Fruit fly (Drosophila melanogaster) whole organism, embryonic: ENCODE results near the gene Rchy1.
A peak's percentile ranks its signal among the peaks of the same experiment; 100 is the strongest.

Experiments
- Abd-B ChIP-seq: fragments of 200-800 bp; sonication (Bioruptor generic); optimal IDR thresholded peaks from 2 replicates; lab custom pipeline; 2018; ENCODE audit warnings: missing biosample characterization, mild to moderate bottlenecking, missing genetic modification characterization, moderate library complexity
- Aef1 ChIP-seq: fragments of 200-800 bp; sonication (Bioruptor generic); IDR thresholded peaks from 3 replicates; pipeline ENCODE4 v1.3.6; 2022; ENCODE audit warnings: missing biosample characterization, missing genetic modification characterization
- B-H2 ChIP-seq: fragments of 200-800 bp; sonication (Bioruptor generic); optimal IDR thresholded peaks from 2 replicates; lab custom pipeline; 2018; ENCODE audit warnings: missing biosample characterization, mild to moderate bottlenecking, missing genetic modification characterization
- BtbVII ChIP-seq: fragments of 200-800 bp; sonication (Bioruptor generic); optimal IDR thresholded peaks from 3 replicates; lab custom pipeline; 2017; ENCODE audit warnings: missing biosample characterization, mild to moderate bottlenecking, missing genetic modification characterization
- CG10366 ChIP-seq: fragments of 200-800 bp; sonication (Bioruptor generic); IDR thresholded peaks from 2 replicates; pipeline ENCODE4 v1.3.6; 2022; ENCODE audit warnings: missing biosample characterization, missing genetic modification characterization
- CG10431 ChIP-seq: fragments of 200-800 bp; sonication (Bioruptor generic); optimal IDR thresholded peaks from 3 replicates; lab custom pipeline; 2018; ENCODE audit warnings: missing biosample characterization, mild to moderate bottlenecking, missing genetic modification characterization
- CG12659 ChIP-seq: fragments of 200-800 bp; sonication (Bioruptor generic); optimal IDR thresholded peaks from 3 replicates; lab custom pipeline; 2017; ENCODE audit warnings: mild to moderate bottlenecking, missing biosample characterization, missing genetic modification reagents, missing genetic modification characterization
- CG12744 ChIP-seq: fragments of 200-800 bp; sonication (Bioruptor generic); optimal IDR thresholded peaks from 2 replicates; lab custom pipeline; 2016; ENCODE audit warnings: missing biosample characterization, missing genetic modification characterization
- CG14014 ChIP-seq: fragments of 200-800 bp; sonication (Bioruptor generic); IDR thresholded peaks from 2 replicates; pipeline ENCODE4 v1.3.6; 2022; ENCODE audit warnings: missing biosample characterization, missing genetic modification characterization
- CG15073 ChIP-seq: fragments of 200-800 bp; sonication (Bioruptor generic); optimal IDR thresholded peaks from 2 replicates; lab custom pipeline; 2016; ENCODE audit warnings: missing biosample characterization, missing genetic modification characterization
- CG15696 ChIP-seq: fragments of 200-800 bp; sonication (Bioruptor generic); optimal IDR thresholded peaks from 2 replicates; lab custom pipeline; 2019; ENCODE audit warnings: missing biosample characterization, mild to moderate bottlenecking, missing genetic modification characterization, moderate library complexity
- CG17802 ChIP-seq: fragments of 200-800 bp; sonication (Bioruptor generic); optimal IDR thresholded peaks from 2 replicates; lab custom pipeline; 2018; ENCODE audit warnings: missing biosample characterization, mild to moderate bottlenecking, missing genetic modification characterization, moderate library complexity
- CG1792 ChIP-seq: fragments of 200-800 bp; sonication (Bioruptor generic); optimal IDR thresholded peaks from 2 replicates; lab custom pipeline; 2016; ENCODE audit warnings: missing biosample characterization, missing genetic modification characterization
- CG1832 ChIP-seq: fragments of 200-800 bp; sonication (Bioruptor generic); optimal IDR thresholded peaks from 2 replicates; lab custom pipeline; 2017; ENCODE audit warnings: missing biosample characterization, mild to moderate bottlenecking, missing genetic modification characterization, inconsistent platforms
- CG18599 ChIP-seq: fragments of 200-800 bp; sonication (Bioruptor generic); optimal IDR thresholded peaks from 3 replicates; lab custom pipeline; 2017; ENCODE audit warnings: missing biosample characterization, missing genetic modification characterization, mild to moderate bottlenecking, moderate library complexity, missing genetic modification reagents
- CG2120 ChIP-seq: fragments of 200-800 bp; sonication (Bioruptor generic); optimal IDR thresholded peaks from 3 replicates; lab custom pipeline; 2016; ENCODE audit warnings: missing biosample characterization, missing genetic modification characterization
- CG3726 ChIP-seq: fragments of 200-800 bp; sonication (Bioruptor generic); IDR thresholded peaks from 3 replicates; pipeline ENCODE4, ENCODE4 v1.3.6; 2022; ENCODE audit warnings: missing biosample characterization, missing genetic modification characterization
- CG4424 ChIP-seq: fragments of 200-800 bp; sonication (Bioruptor generic); optimal IDR thresholded peaks from 3 replicates; lab custom pipeline; 2016; ENCODE audit warnings: missing biosample characterization, missing genetic modification characterization
- CG6683 ChIP-seq: fragments of 200-800 bp; sonication (Bioruptor generic); optimal IDR thresholded peaks from 2 replicates; lab custom pipeline; 2017; ENCODE audit warnings: missing biosample characterization, mild to moderate bottlenecking, missing genetic modification characterization, missing genetic modification reagents
- CG6689 ChIP-seq: fragments of 200-800 bp; sonication (Bioruptor generic); IDR thresholded peaks from 2 replicates; pipeline ENCODE4 v1.3.6; 2022; ENCODE audit warnings: missing biosample characterization, missing genetic modification characterization
- CG7271 ChIP-seq: fragments of 200-800 bp; sonication (Bioruptor generic); optimal IDR thresholded peaks from 2 replicates; lab custom pipeline; 2018; ENCODE audit warnings: missing biosample characterization, mild to moderate bottlenecking, missing genetic modification characterization, moderate library complexity
- CG8388 ChIP-seq: fragments of 200-800 bp; sonication (Bioruptor generic); optimal IDR thresholded peaks from 2 replicates; lab custom pipeline; 2019; ENCODE audit warnings: missing biosample characterization, mild to moderate bottlenecking, missing genetic modification characterization, moderate library complexity
- Dad ChIP-seq: fragments of 200-800 bp; sonication (Bioruptor generic); optimal IDR thresholded peaks from 3 replicates; lab custom pipeline; 2016; ENCODE audit warnings: missing biosample characterization, missing genetic modification characterization
- Dref ChIP-seq: fragments of 200-800 bp; sonication (Bioruptor generic); IDR thresholded peaks from 2 replicates; pipeline ENCODE4 v1.3.6; 2022; ENCODE audit warnings: missing biosample characterization, missing genetic modification characterization
- HLH54F ChIP-seq: fragments of 200-800 bp; sonication (Bioruptor generic); optimal IDR thresholded peaks from 3 replicates; lab custom pipeline; 2016; ENCODE audit warnings: missing biosample characterization, missing genetic modification characterization
- HmgD ChIP-seq: fragments of 200-800 bp; sonication (Bioruptor generic); optimal IDR thresholded peaks from 3 replicates; lab custom pipeline; 2016; ENCODE audit warnings: missing biosample characterization, missing genetic modification characterization
- Hr3 ChIP-seq: fragments of 200-800 bp; sonication (Bioruptor generic); optimal IDR thresholded peaks from 3 replicates; lab custom pipeline; 2016; ENCODE audit warnings: missing biosample characterization, missing genetic modification characterization
- Hsf ChIP-seq: fragments of 200-800 bp; sonication (Bioruptor generic); optimal IDR thresholded peaks from 3 replicates; lab custom pipeline; 2016; ENCODE audit warnings: missing biosample characterization, missing genetic modification characterization
- Lpt ChIP-seq: fragments of >200 bp; optimal IDR thresholded peaks from 2 replicates; lab custom pipeline; 2018; ENCODE audit warnings: missing biosample characterization, missing genetic modification characterization
- NC2α ChIP-seq: fragments of 200-800 bp; sonication (Bioruptor generic); optimal IDR thresholded peaks from 2 replicates; lab custom pipeline; 2016; ENCODE audit warnings: missing biosample characterization, missing genetic modification characterization
- NFAT ChIP-seq: fragments of 200-800 bp; sonication (Bioruptor generic); IDR thresholded peaks from 2 replicates; pipeline ENCODE4 v1.3.6; 2022; ENCODE audit warnings: missing biosample characterization, missing genetic modification characterization
- Ravus ChIP-seq: fragments of 200-800 bp; sonication (Bioruptor generic); IDR thresholded peaks from 2 replicates; pipeline ENCODE4 v1.3.6; 2022; ENCODE audit warnings: missing biosample characterization, missing genetic modification characterization
- Six4 ChIP-seq: fragments of 200-800 bp; sonication (Bioruptor generic); optimal IDR thresholded peaks from 2 replicates; lab custom pipeline; 2016; ENCODE audit warnings: missing biosample characterization, missing genetic modification characterization
- Taf1 ChIP-seq: fragments of 200-800 bp; sonication (Bioruptor generic); IDR thresholded peaks from 2 replicates; pipeline ENCODE4 v1.3.6; 2022; ENCODE audit warnings: missing biosample characterization, missing genetic modification characterization
- ash1 ChIP-seq: fragments of 200-800 bp; sonication (Bioruptor generic); optimal IDR thresholded peaks from 2 replicates; lab custom pipeline; 2018; ENCODE audit warnings: missing biosample characterization, mild to moderate bottlenecking, missing genetic modification characterization
- bowl ChIP-seq: fragments of 200-800 bp; sonication (Bioruptor generic); IDR thresholded peaks from 2 replicates; pipeline ENCODE4 v1.3.6; 2022; ENCODE audit warnings: missing biosample characterization, missing genetic modification characterization
- cad ChIP-seq: fragments of >200 bp; optimal IDR thresholded peaks from 2 replicates; lab custom pipeline; 2017; ENCODE audit warnings: missing biosample characterization, missing genetic modification characterization
- cato ChIP-seq: fragments of 200-800 bp; sonication (Bioruptor generic); optimal IDR thresholded peaks from 2 replicates; lab custom pipeline; 2016; ENCODE audit warnings: missing biosample characterization, missing genetic modification characterization, borderline replicate concordance
- crc ChIP-seq: fragments of 200-800 bp; sonication (Bioruptor generic); optimal IDR thresholded peaks from 2 replicates; lab custom pipeline; 2016; ENCODE audit warnings: missing biosample characterization, missing genetic modification characterization
- grau ChIP-seq: fragments of 200-800 bp; optimal IDR thresholded peaks from 3 replicates; lab custom pipeline; 2019; ENCODE audit warnings: missing biosample characterization, mild to moderate bottlenecking, missing genetic modification characterization, moderate library complexity
- h ChIP-seq: fragments of >200 bp; optimal IDR thresholded peaks from 2 replicates; lab custom pipeline; 2017
- hth ChIP-seq: fragments of >200 bp; optimal IDR thresholded peaks from 2 replicates; lab custom pipeline; 2017; ENCODE audit warnings: inconsistent platforms
- lilli ChIP-seq: fragments of 200-800 bp; sonication (Bioruptor generic); optimal IDR thresholded peaks from 3 replicates; lab custom pipeline; 2016; ENCODE audit warnings: missing biosample characterization, missing genetic modification characterization
- mld ChIP-seq: fragments of 200-800 bp; sonication (Bioruptor generic); IDR thresholded peaks from 3 replicates; pipeline ENCODE4 v1.3.6; 2022; ENCODE audit warnings: missing biosample characterization, missing genetic modification characterization; ENCODE audit not compliant: partially characterized antibody
- phol ChIP-seq: fragments of 200-800 bp; sonication (Bioruptor generic); optimal IDR thresholded peaks from 3 replicates; lab custom pipeline; 2018; ENCODE audit warnings: missing biosample characterization, mild to moderate bottlenecking, missing genetic modification characterization, moderate library complexity
- pita ChIP-seq: fragments of 200-800 bp; sonication (Bioruptor generic); optimal IDR thresholded peaks from 2 replicates; lab custom pipeline; 2017; ENCODE audit warnings: missing biosample characterization, mild to moderate bottlenecking, missing genetic modification characterization
- psq ChIP-seq: fragments of 200-800 bp; sonication (Bioruptor generic); optimal IDR thresholded peaks from 2 replicates; lab custom pipeline; 2017; ENCODE audit warnings: missing biosample characterization, missing genetic modification characterization
- pum ChIP-seq: fragments of 200-800 bp; sonication (Bioruptor generic); optimal IDR thresholded peaks from 2 replicates; lab custom pipeline; 2016; ENCODE audit warnings: missing biosample characterization, missing genetic modification characterization
- schlank ChIP-seq: fragments of 200-800 bp; sonication (Bioruptor generic); optimal IDR thresholded peaks from 2 replicates; lab custom pipeline; 2018; ENCODE audit warnings: missing biosample characterization, mild to moderate bottlenecking, missing genetic modification characterization
- stc ChIP-seq: fragments of 200-800 bp; sonication (Bioruptor generic); IDR thresholded peaks from 2 replicates; pipeline ENCODE4 v1.3.6; 2022; ENCODE audit warnings: missing biosample characterization, missing genetic modification characterization
- tio ChIP-seq: fragments of 200-800 bp; sonication (Bioruptor generic); optimal IDR thresholded peaks from 2 replicates; lab custom pipeline; 2017; ENCODE audit warnings: missing biosample characterization, missing genetic modification characterization, inconsistent platforms
- z ChIP-seq: fragments of 200-800 bp; sonication (Bioruptor generic); IDR thresholded peaks from 3 replicates; pipeline ENCODE4 v1.3.6; 2022; ENCODE audit warnings: missing biosample characterization, missing genetic modification characterization
- zf30C ChIP-seq: fragments of 200-800 bp; sonication (Bioruptor generic); optimal IDR thresholded peaks from 3 replicates; lab custom pipeline; 2018; ENCODE audit warnings: missing biosample characterization, mild to moderate bottlenecking, missing genetic modification characterization
- zfh1 ChIP-seq: fragments of 200-800 bp; sonication (Bioruptor generic); IDR thresholded peaks from 3 replicates; pipeline ENCODE4 v1.3.6; 2022; ENCODE audit warnings: missing biosample characterization, missing genetic modification characterization

Gene Rchy1

dm6 chr2L:6494405-6494816, 28.9 kb upstream of the Rchy1 start, which contains the start of gene CG9547 (continued):
- TF ChIP-seq ash1 (no peak), mld (GFP tag; lab: Robert Waterston, UW) (no peak), Hr3 (GFP tag; lab: Kevin White, UChicago) (no peak), stc (GFP tag; lab: Robert Waterston, UW) (no peak), zf30C (GFP tag; lab: Kevin White, UChicago) (no peak), CG15696 (tag; lab: Kevin White, UChicago) (no peak), HmgD (GFP tag; lab: Kevin White, UChicago) (no peak), CG3726 (no peak), Lpt (GFP tag; lab: Kevin White, UChicago) (no peak), cad (GFP tag; lab: Kevin White, UChicago) (no peak), CG4424 (no peak), hth (lab: Kevin White, UChicago) (no peak), CG18599 (peak; percentile 27), lilli (GFP tag; lab: Kevin White, UChicago) (no peak), Abd-B (GFP tag; lab: Kevin White, UChicago) (no peak), schlank (no peak), Dad (GFP tag; lab: Kevin White, UChicago) (no peak), CG10366 (GFP tag; lab: Robert Waterston, UW) (no peak), CG15073 (GFP tag; lab: Kevin White, UChicago) (no peak), NFAT (GFP tag; lab: Robert Waterston, UW) (peak; percentile 22; the same call in 1 of the 2 replicates), Ravus (GFP tag; lab: Robert Waterston, UW) (no peak), B-H2 (GFP tag; lab: Kevin White, UChicago) (peak; percentile 6), grau (tag; lab: Kevin White, UChicago) (peak; percentile 3), z (no peak), zfh1 (GFP tag; lab: Robert Waterston, UW) (no peak), tio (GFP tag; lab: Kevin White, UChicago) (no peak), HLH54F (no peak), Six4 (GFP tag; lab: Kevin White, UChicago) (no peak), Taf1 (GFP tag; lab: Robert Waterston, UW) (no peak), bowl (GFP tag; lab: Robert Waterston, UW) (no peak), psq (GFP tag; lab: Kevin White, UChicago) (no peak), CG1832 (no peak), pum (GFP tag; lab: Kevin White, UChicago) (no peak), crc (no peak), Hsf (GFP tag; lab: Kevin White, UChicago) (no peak), CG12744 (GFP tag; lab: Kevin White, UChicago) (no peak), cato (no peak), Aef1 (no peak), CG6683 (GFP tag; lab: Kevin White, UChicago) (no peak), CG7271 (tag; lab: Kevin White, UChicago) (no peak), CG1792 (GFP tag; lab: Kevin White, UChicago) (no peak), pita (GFP tag; lab: Kevin White, UChicago) (no peak), CG2120 (no peak), phol (tag; lab: Kevin White, UChicago) (no peak), h (lab: Kevin White, UChicago) (no peak), Dref (no peak), CG6689 (no peak), CG8388 (GFP tag; lab: Kevin White, UChicago) (no peak), BtbVII (GFP tag; lab: Kevin White, UChicago) (peak; percentile 53), CG17802 (tag; lab: Kevin White, UChicago) (no peak), CG12659 (GFP tag; lab: Kevin White, UChicago) (peak; percentile 0), CG14014 (GFP tag; lab: Robert Waterston, UW) (peak; percentile 25; the same call in 1 of the 2 replicates), CG10431 (no peak), NC2α (GFP tag; lab: Kevin White, UChicago) (no peak)
